Worm (Caenorhabditis elegans) whole organism, L1 larva: ENCODE data around the gene clc-10.

Experiments used
- C04F5.9 ChIP-seq: sonication (generic microtip); optimal IDR thresholded peaks from 2 replicates; lab custom pipeline; 2016; ENCODE audit warnings: missing genetic modification characterization, missing compliant biosample characterization
- C16A3.4 ChIP-seq: fragments of 150-350 bp; optimal IDR thresholded peaks from 2 replicates; lab custom pipeline; 2014; ENCODE audit warnings: missing biosample characterization, missing genetic modification characterization
- F16B12.6 ChIP-seq: fragments of 150-350 bp; optimal IDR thresholded peaks from 2 replicates; lab custom pipeline; 2014; ENCODE audit warnings: missing biosample characterization, missing genetic modification characterization
- aha-1 ChIP-seq: fragments of 150-350 bp; optimal IDR thresholded peaks from 2 replicates; lab custom pipeline; 2014; ENCODE audit warnings: missing biosample characterization, missing genetic modification characterization
- alr-1 ChIP-seq: fragments of 200-800 bp; sonication (Bioruptor generic); optimal IDR thresholded peaks from 2 replicates; lab custom pipeline; 2018; ENCODE audit warnings: borderline replicate concordance, mild to moderate bottlenecking, missing genetic modification characterization, missing compliant biosample characterization
- aly-2 ChIP-seq: fragments of 150-350 bp; optimal IDR thresholded peaks from 2 replicates; lab custom pipeline; 2014; ENCODE audit warnings: missing biosample characterization, missing genetic modification characterization
- ama-1 ChIP-seq: fragments of 150-350 bp; optimal IDR thresholded peaks from 2 replicates; lab custom pipeline; 2014
- blmp-1 ChIP-seq: fragments of 150-350 bp; optimal IDR thresholded peaks from 2 replicates; lab custom pipeline; 2014; ENCODE audit warnings: missing biosample characterization, missing genetic modification characterization
- ceh-63 ChIP-seq: fragments of 200-800 bp; sonication (Bioruptor generic); optimal IDR thresholded peaks from 2 replicates; lab custom pipeline; 2018; ENCODE audit warnings: mild to moderate bottlenecking, missing genetic modification characterization, missing compliant biosample characterization
- ceh-88 ChIP-seq: fragments of 200-800 bp; sonication (Bioruptor generic); IDR thresholded peaks from 2 replicates; pipeline ENCODE4 v1.3.6; 2022; ENCODE audit warnings: missing genetic modification characterization, missing compliant biosample characterization
- dsc-1 ChIP-seq: sonication (generic microtip); optimal IDR thresholded peaks from 2 replicates; lab custom pipeline; 2016; ENCODE audit warnings: mild to moderate bottlenecking, missing genetic modification characterization, missing compliant biosample characterization
- efl-1 ChIP-seq, 4 experiments: fragments of 150-350 bp; optimal IDR thresholded peaks in 3 of 4; peaks in 1 of 4; 1 replicate in 1 of 4; 2 replicates in 3 of 4; lab custom pipeline; 2014; ENCODE audit warnings: missing biosample characterization in 2 of 4, missing genetic modification characterization in 2 of 4, missing genetic modification reagents in 2 of 4
- ets-5 ChIP-seq: fragments of 200-800 bp; sonication (Bioruptor generic); IDR thresholded peaks from 2 replicates; pipeline ENCODE4 v1.3.6; 2022; ENCODE audit warnings: missing genetic modification characterization, missing compliant biosample characterization
- fkh-8 ChIP-seq: sonication (generic microtip); optimal IDR thresholded peaks from 2 replicates; lab custom pipeline; 2016; ENCODE audit warnings: mild to moderate bottlenecking, missing genetic modification characterization, missing compliant biosample characterization
- irx-1 ChIP-seq: sonication (generic microtip); optimal IDR thresholded peaks from 2 replicates; lab custom pipeline; 2016; ENCODE audit warnings: missing genetic modification characterization, missing compliant biosample characterization
- jun-1 ChIP-seq: fragments of 150-350 bp; optimal IDR thresholded peaks from 2 replicates; lab custom pipeline; 2014; ENCODE audit warnings: missing biosample characterization, missing genetic modification reagents, missing genetic modification characterization
- lin-14 ChIP-seq: fragments of 200-800 bp; sonication (Bioruptor generic); optimal IDR thresholded peaks from 2 replicates; lab custom pipeline; 2018; ENCODE audit warnings: mild to moderate bottlenecking, missing genetic modification characterization, moderate library complexity, missing compliant biosample characterization
- lin-35 ChIP-seq, 2 experiments: fragments of 150-350 bp; optimal IDR thresholded peaks; 2 replicates each; lab custom pipeline; 2014; ENCODE audit warnings: missing biosample characterization in 2 of 2, missing genetic modification characterization in 2 of 2, missing genetic modification reagents in 2 of 2
- lsy-2 ChIP-seq, 2 experiments: fragments of 150-350 bp; optimal IDR thresholded peaks; 2 replicates each; lab custom pipeline; 2014; ENCODE audit warnings: missing biosample characterization in 2 of 2, missing genetic modification characterization in 2 of 2
- mab-9 ChIP-seq: fragments of 200-800 bp; sonication (Bioruptor generic); IDR thresholded peaks from 2 replicates; pipeline ENCODE4 v1.3.6; 2022; ENCODE audit warnings: missing genetic modification reagents, missing genetic modification characterization, missing compliant biosample characterization
- mep-1 ChIP-seq: fragments of 150-350 bp; optimal IDR thresholded peaks from 2 replicates; lab custom pipeline; 2014; ENCODE audit warnings: missing biosample characterization, missing genetic modification characterization
- nhr-11 ChIP-seq: fragments of 150-350 bp; optimal IDR thresholded peaks from 2 replicates; lab custom pipeline; 2014; ENCODE audit warnings: missing biosample characterization, missing genetic modification characterization
- nhr-71 ChIP-seq: sonication (generic microtip); optimal IDR thresholded peaks from 2 replicates; lab custom pipeline; 2016; ENCODE audit warnings: mild to moderate bottlenecking, missing genetic modification characterization, moderate library complexity, missing compliant biosample characterization
- nhr-84 ChIP-seq: sonication (generic microtip); optimal IDR thresholded peaks from 2 replicates; lab custom pipeline; 2017; ENCODE audit warnings: missing biosample characterization, missing genetic modification characterization
- nhr-85 ChIP-seq: sonication (generic microtip); peaks from one replicate; lab custom pipeline; 2016; ENCODE audit warnings: missing genetic modification characterization, inconsistent platforms, missing compliant biosample characterization
- pag-3 ChIP-seq: sonication (generic microtip); optimal IDR thresholded peaks from 2 replicates; lab custom pipeline; 2017; ENCODE audit warnings: missing genetic modification characterization, mild to moderate bottlenecking, missing compliant biosample characterization, antibody characterized with exemption, borderline replicate concordance; ENCODE audit not compliant: insufficient read depth
- rnt-1 ChIP-seq: sonication (generic microtip); optimal IDR thresholded peaks from 2 replicates; lab custom pipeline; 2016; ENCODE audit warnings: mild to moderate bottlenecking, missing genetic modification characterization, moderate library complexity, missing compliant biosample characterization
- snpc-4 ChIP-seq: fragments of 150-350 bp; optimal IDR thresholded peaks from 2 replicates; lab custom pipeline; 2014; ENCODE audit warnings: missing biosample characterization, missing genetic modification characterization
- snu-23 ChIP-seq: sonication (generic microtip); optimal IDR thresholded peaks from 2 replicates; lab custom pipeline; 2016; ENCODE audit warnings: missing genetic modification characterization, missing compliant biosample characterization
- swsn-7 ChIP-seq: sonication (generic microtip); optimal IDR thresholded peaks from 2 replicates; lab custom pipeline; 2016; ENCODE audit warnings: missing genetic modification characterization, missing compliant biosample characterization
- unc-130 ChIP-seq: fragments of 150-350 bp; optimal IDR thresholded peaks from 2 replicates; lab custom pipeline; 2017; ENCODE audit warnings: missing biosample characterization, missing genetic modification characterization, inconsistent platforms
- unc-62 ChIP-seq: fragments of 150-350 bp; optimal IDR thresholded peaks from 2 replicates; lab custom pipeline; 2014; ENCODE audit warnings: missing biosample characterization, missing genetic modification reagents, missing genetic modification characterization
- unc-86 ChIP-seq: sonication (generic microtip); optimal IDR thresholded peaks from 2 replicates; lab custom pipeline; 2016; ENCODE audit warnings: missing genetic modification characterization, missing compliant biosample characterization
- unc-98 ChIP-seq: fragments of 200-800 bp; sonication (Bioruptor generic); IDR thresholded peaks from 2 replicates; pipeline ENCODE4 v1.3.6; 2022; ENCODE audit warnings: missing genetic modification characterization, missing compliant biosample characterization
- vab-15 ChIP-seq: sonication (generic microtip); optimal IDR thresholded peaks from 2 replicates; lab custom pipeline; 2017; ENCODE audit warnings: missing genotype, mild to moderate bottlenecking, missing genetic modification characterization, missing compliant biosample characterization
- xbp-1 ChIP-seq: sonication (generic microtip); optimal IDR thresholded peaks from 2 replicates; lab custom pipeline; 2016; ENCODE audit warnings: missing genetic modification characterization, missing compliant biosample characterization
- zip-4 ChIP-seq: fragments of 200-800 bp; sonication (Bioruptor generic); optimal IDR thresholded peaks from 2 replicates; lab custom pipeline; 2018; ENCODE audit warnings: mild to moderate bottlenecking, missing genetic modification characterization, moderate library complexity, missing compliant biosample characterization
- ztf-11 ChIP-seq, 2 experiments: sonication (generic microtip); optimal IDR thresholded peaks; 2 replicates each; lab custom pipeline; 2016 to 2017; ENCODE audit warnings: missing genetic modification characterization in 2 of 2, missing biosample characterization in 1 of 2, missing compliant biosample characterization in 1 of 2

Gene clc-10

DNA sequence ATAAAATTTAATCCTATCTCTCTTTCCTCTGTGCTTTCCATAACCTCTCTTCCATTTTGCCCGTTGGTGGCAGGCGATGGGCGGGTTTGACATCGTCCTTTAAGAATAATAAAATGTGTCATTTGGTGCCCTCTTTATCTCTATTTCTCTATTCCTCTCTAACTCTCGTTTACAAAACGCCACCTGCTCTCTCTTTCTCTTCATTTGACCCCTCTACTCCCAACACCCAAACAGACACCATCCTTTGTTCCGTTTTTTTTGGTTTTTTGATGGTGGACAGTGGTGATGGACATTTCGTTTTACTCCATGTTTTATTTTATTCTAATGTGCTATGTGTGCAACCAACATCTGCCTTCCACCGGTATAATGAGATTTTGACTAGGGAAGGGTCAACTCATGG, 22.0 kb downstream of the clc-10 start:
- TF ChIP-seq nhr-85 (tag; lab: Kevin White, UChicago) = no peak
- peak; percentile 29 for TF ChIP-seq snu-23 (GFP tag; lab: Kevin White, UChicago)
- TF ChIP-seq lsy-2 (tag; optimal IDR thresholded peaks at IDR 0.05; lab: Kevin White, UChicago) = peak in 1 of 2 experiments; percentile 29
- peak; percentile 30 for TF ChIP-seq vab-15
- TF ChIP-seq aha-1 (tag; lab: Kevin White, UChicago) = no peak
- peak; percentile 25 for TF ChIP-seq unc-86
- peak; percentile 9 to 20 for TF ChIP-seq efl-1 (optimal IDR thresholded peaks at IDR 0.05; lab: Kevin White, UChicago)
- peak in 1 of 2 experiments; percentile 65 for TF ChIP-seq efl-1 (GFP tag; optimal IDR thresholded peaks at IDR 0.05 in 1 of 2; lab: Kevin White, UChicago)
- no peak for TF ChIP-seq nhr-11 (tag; lab: Kevin White, UChicago)
- no peak for TF ChIP-seq dsc-1 (tag; lab: Kevin White, UChicago)
- no peak for TF ChIP-seq xbp-1
- TF ChIP-seq blmp-1 (tag; lab: Kevin White, UChicago) = peak; percentile 2
- TF ChIP-seq unc-98 (GFP tag; lab: Robert Waterston, UW) = no peak
- TF ChIP-seq rnt-1 (tag; lab: Kevin White, UChicago) = peak; percentile 43
- no peak for TF ChIP-seq ceh-63
- TF ChIP-seq mab-9 (GFP tag; lab: Robert Waterston, UW) = no peak
- no peak for TF ChIP-seq ets-5
- TF ChIP-seq lin-35 (GFP tag; optimal IDR thresholded peaks at IDR 0.05; lab: Kevin White, UChicago) = no peak
- TF ChIP-seq ama-1 (lab: Kevin White, UChicago) = no peak
- TF ChIP-seq pag-3 (tag; lab: Kevin White, UChicago) = no peak
- TF ChIP-seq ztf-11 (tag; optimal IDR thresholded peaks at IDR 0.05; lab: Kevin White, UChicago) = peak in 1 of 2 experiments; percentile 7
- no peak for TF ChIP-seq C16A3.4
- TF ChIP-seq irx-1 = no peak
- TF ChIP-seq nhr-71 (tag; lab: Kevin White, UChicago) = peak; percentile 32
- TF ChIP-seq ceh-88 = no peak
- no peak for TF ChIP-seq fkh-8 (tag; lab: Kevin White, UChicago)
- no peak for TF ChIP-seq snpc-4
- peak; percentile 53 for TF ChIP-seq lin-14 (GFP tag; lab: Kevin White, UChicago)
- no peak for TF ChIP-seq alr-1 (tag; lab: Kevin White, UChicago)
- TF ChIP-seq swsn-7 = peak; percentile 16
- TF ChIP-seq mep-1 = peak; percentile 25
- TF ChIP-seq F16B12.6 (tag; lab: Kevin White, UChicago) = no peak
- TF ChIP-seq jun-1 (tag; lab: Kevin White, UChicago) = no peak
- no peak for TF ChIP-seq zip-4 (GFP tag; lab: Kevin White, UChicago)

DNA sequence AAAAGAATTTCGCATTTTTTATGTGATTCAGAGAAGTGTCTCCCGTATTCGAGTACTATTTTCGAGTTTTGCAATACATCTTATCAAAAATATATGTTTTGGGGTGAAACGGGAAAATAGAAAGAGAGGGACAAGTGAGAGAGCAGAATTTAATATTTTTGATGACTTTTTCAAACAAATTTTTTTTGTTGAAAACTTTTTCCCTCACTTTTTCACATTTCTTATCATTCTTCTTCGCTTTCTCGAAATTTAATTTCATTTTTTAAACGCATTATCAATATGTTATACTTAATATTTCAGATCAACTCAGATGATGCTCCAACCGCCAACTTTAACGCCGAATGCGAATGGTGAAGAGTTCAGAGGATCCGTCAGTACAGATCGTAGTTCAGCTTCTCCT, 23.4 kb downstream of the clc-10 start, which contains the start of gene attf-4:
Gene attf-4 (plus strand): TSS at position 301 of the 400 bp plus-strand sequence.
- TF ChIP-seq unc-62 (GFP tag; lab: Kevin White, UChicago) (no peak), lsy-2 (tag; optimal IDR thresholded peaks at IDR 0.05; lab: Kevin White, UChicago) (peak in 1 of 2 experiments; percentile 2), rnt-1 (tag; lab: Kevin White, UChicago) (no peak), lin-14 (GFP tag; lab: Kevin White, UChicago) (peak; percentile 37)
- TF ChIP-seq, all 84 proteins: peak for 2

DNA sequence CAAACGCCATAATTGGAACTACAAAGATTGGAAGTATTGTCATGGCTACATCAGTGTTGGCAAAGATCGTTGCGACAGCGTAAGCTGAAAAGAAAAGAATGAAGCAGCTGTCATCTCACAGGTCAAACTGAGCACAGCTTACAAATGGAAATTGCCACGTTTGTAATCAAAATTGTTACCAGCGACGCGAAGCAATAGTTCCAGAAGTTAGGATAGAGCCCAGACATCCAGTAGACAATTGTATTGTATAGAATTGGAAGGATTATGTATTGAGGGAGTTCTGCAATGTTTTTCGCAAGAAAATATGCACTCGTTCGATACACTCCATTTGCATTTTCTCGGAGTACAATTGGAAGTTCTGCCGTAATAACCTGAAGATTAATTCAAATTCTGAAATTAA, 28.4 kb downstream of the clc-10 start:
- TF ChIP-seq lin-35 (GFP tag; optimal IDR thresholded peaks at IDR 0.05; lab: Kevin White, UChicago) (no peak), unc-130 (no peak), C16A3.4 (no peak), aly-2 (tag; lab: Kevin White, UChicago) (no peak), F16B12.6 (tag; lab: Kevin White, UChicago) (no peak), zip-4 (GFP tag; lab: Kevin White, UChicago) (no peak), nhr-84 (tag; lab: Kevin White, UChicago) (no peak), C04F5.9 (tag; lab: Kevin White, UChicago) (no peak), lsy-2 (tag; optimal IDR thresholded peaks at IDR 0.05; lab: Kevin White, UChicago) (no peak)
